Worm (Caenorhabditis elegans) whole organism, L1 larva: ENCODE data around the gene T19C3.6.

Source experiments
- aha-1 ChIP-seq: fragments of 150-350 bp; optimal IDR thresholded peaks from 2 replicates; lab custom pipeline; 2014; ENCODE audit warnings: missing biosample characterization, missing genetic modification characterization
- aly-2 ChIP-seq: fragments of 150-350 bp; optimal IDR thresholded peaks from 2 replicates; lab custom pipeline; 2014; ENCODE audit warnings: missing biosample characterization, missing genetic modification characterization
- blmp-1 ChIP-seq: fragments of 150-350 bp; optimal IDR thresholded peaks from 2 replicates; lab custom pipeline; 2014; ENCODE audit warnings: missing biosample characterization, missing genetic modification characterization
- ceh-82 ChIP-seq, 3 experiments: fragments of 150-350 bp in 1 of 3; sonication (generic microtip) in 2 of 3; optimal IDR thresholded peaks; 2 replicates each; lab custom pipeline; 2014 to 2017; ENCODE audit warnings: missing biosample characterization in 3 of 3, missing genetic modification characterization in 3 of 3
- ceh-90 ChIP-seq: sonication (generic microtip); optimal IDR thresholded peaks from 2 replicates; lab custom pipeline; 2016; ENCODE audit warnings: missing genetic modification characterization, missing compliant biosample characterization
- ces-1 ChIP-seq: fragments of 150-350 bp; optimal IDR thresholded peaks from 2 replicates; lab custom pipeline; 2014; ENCODE audit warnings: missing biosample characterization, missing genetic modification reagents, missing genetic modification characterization
- dpl-1 ChIP-seq, 3 experiments: fragments of 150-350 bp in 2 of 3; sonication (generic microtip) in 1 of 3; optimal IDR thresholded peaks; 2 replicates each; lab custom pipeline; 2014 to 2017; ENCODE audit warnings: missing biosample characterization in 3 of 3, missing genetic modification characterization in 3 of 3, missing genetic modification reagents in 3 of 3
- dsc-1 ChIP-seq: sonication (generic microtip); optimal IDR thresholded peaks from 2 replicates; lab custom pipeline; 2016; ENCODE audit warnings: mild to moderate bottlenecking, missing genetic modification characterization, missing compliant biosample characterization
- efl-1 ChIP-seq, 4 experiments: fragments of 150-350 bp; optimal IDR thresholded peaks in 3 of 4; peaks in 1 of 4; 1 replicate in 1 of 4; 2 replicates in 3 of 4; lab custom pipeline; 2014; ENCODE audit warnings: missing biosample characterization in 2 of 4, missing genetic modification characterization in 2 of 4, missing genetic modification reagents in 2 of 4
- egl-13 ChIP-seq: sonication (generic microtip); optimal IDR thresholded peaks from 2 replicates; lab custom pipeline; 2016; ENCODE audit warnings: missing genotype, missing genetic modification reagents, missing genetic modification characterization, missing compliant biosample characterization
- elt-2 ChIP-seq: sonication (generic microtip); optimal IDR thresholded peaks from 2 replicates; lab custom pipeline; 2016; ENCODE audit warnings: missing genetic modification characterization, mild to moderate bottlenecking, inconsistent platforms, missing compliant biosample characterization, missing genetic modification reagents
- elt-3 ChIP-seq, 6 experiments: fragments of 150-350 bp in 1 of 6; sonication (generic microtip); optimal IDR thresholded peaks; 2 replicates each; lab custom pipeline; 2017 to 2018; ENCODE audit warnings: missing biosample characterization in 6 of 6, missing genetic modification characterization in 6 of 6, inconsistent platforms in 1 of 6
- fkh-10 ChIP-seq: sonication (generic microtip); optimal IDR thresholded peaks from 2 replicates; lab custom pipeline; 2017; ENCODE audit warnings: missing biosample characterization, missing genetic modification reagents, missing genetic modification characterization
- fkh-4 ChIP-seq: sonication (generic microtip); optimal IDR thresholded peaks from 2 replicates; lab custom pipeline; 2016; ENCODE audit warnings: missing compliant biosample characterization, missing genetic modification characterization, borderline replicate concordance
- fos-1 ChIP-seq: fragments of 150-350 bp; optimal IDR thresholded peaks from 2 replicates; lab custom pipeline; 2014; ENCODE audit warnings: missing biosample characterization, missing genetic modification characterization
- hlh-17 ChIP-seq: fragments of 200-800 bp; sonication (Bioruptor generic); optimal IDR thresholded peaks from 2 replicates; lab custom pipeline; 2018; ENCODE audit warnings: missing genetic modification characterization, mild to moderate bottlenecking, missing compliant biosample characterization, moderate library complexity, borderline replicate concordance
- hpl-2 ChIP-seq: fragments of 150-350 bp; optimal IDR thresholded peaks from 2 replicates; lab custom pipeline; 2014; ENCODE audit warnings: missing biosample characterization, missing genetic modification reagents, missing genetic modification characterization
- irx-1 ChIP-seq: sonication (generic microtip); optimal IDR thresholded peaks from 2 replicates; lab custom pipeline; 2016; ENCODE audit warnings: missing genetic modification characterization, missing compliant biosample characterization
- jun-1 ChIP-seq: fragments of 150-350 bp; optimal IDR thresholded peaks from 2 replicates; lab custom pipeline; 2014; ENCODE audit warnings: missing biosample characterization, missing genetic modification reagents, missing genetic modification characterization
- lin-13 ChIP-seq: fragments of 150-350 bp; optimal IDR thresholded peaks from 2 replicates; lab custom pipeline; 2014; ENCODE audit warnings: missing biosample characterization, missing genetic modification reagents, missing genetic modification characterization
- lin-14 ChIP-seq: fragments of 200-800 bp; sonication (Bioruptor generic); optimal IDR thresholded peaks from 2 replicates; lab custom pipeline; 2018; ENCODE audit warnings: mild to moderate bottlenecking, missing genetic modification characterization, moderate library complexity, missing compliant biosample characterization
- lin-15B ChIP-seq: fragments of 150-350 bp; sonication (generic microtip); optimal IDR thresholded peaks from 3 replicates; lab custom pipeline; 2014; ENCODE audit warnings: missing biosample characterization, missing genetic modification characterization
- lin-35 ChIP-seq, 2 experiments: fragments of 150-350 bp; optimal IDR thresholded peaks; 2 replicates each; lab custom pipeline; 2014; ENCODE audit warnings: missing biosample characterization in 2 of 2, missing genetic modification characterization in 2 of 2, missing genetic modification reagents in 2 of 2
- lsy-2 ChIP-seq, 2 experiments: fragments of 150-350 bp; optimal IDR thresholded peaks; 2 replicates each; lab custom pipeline; 2014; ENCODE audit warnings: missing biosample characterization in 2 of 2, missing genetic modification characterization in 2 of 2
- mab-9 ChIP-seq: fragments of 200-800 bp; sonication (Bioruptor generic); IDR thresholded peaks from 2 replicates; pipeline ENCODE4 v1.3.6; 2022; ENCODE audit warnings: missing genetic modification reagents, missing genetic modification characterization, missing compliant biosample characterization
- mdl-1 ChIP-seq, 2 experiments: fragments of 150-350 bp; optimal IDR thresholded peaks; 2 replicates each; lab custom pipeline; 2014 to 2017; ENCODE audit warnings: missing biosample characterization in 2 of 2, missing genetic modification characterization in 2 of 2, inconsistent platforms in 1 of 2
- mef-2 ChIP-seq: fragments of 150-350 bp; optimal IDR thresholded peaks from 2 replicates; lab custom pipeline; 2014; ENCODE audit warnings: missing biosample characterization, missing genetic modification characterization
- mep-1 ChIP-seq: fragments of 150-350 bp; optimal IDR thresholded peaks from 2 replicates; lab custom pipeline; 2014; ENCODE audit warnings: missing biosample characterization, missing genetic modification characterization
- nhr-11 ChIP-seq: fragments of 150-350 bp; optimal IDR thresholded peaks from 2 replicates; lab custom pipeline; 2014; ENCODE audit warnings: missing biosample characterization, missing genetic modification characterization
- nhr-12 ChIP-seq: sonication (generic microtip); optimal IDR thresholded peaks from 2 replicates; lab custom pipeline; 2017; ENCODE audit warnings: missing biosample characterization, missing genetic modification characterization
- nhr-19 ChIP-seq: fragments of 200-800 bp; sonication (Bioruptor generic); conservative IDR thresholded peaks from 2 replicates; pipeline ENCODE4 v1.3.6; 2022; ENCODE audit warnings: missing genetic modification characterization, missing compliant biosample characterization
- nhr-20 ChIP-seq: sonication (generic microtip); optimal IDR thresholded peaks from 2 replicates; lab custom pipeline; 2016; ENCODE audit warnings: mild to moderate bottlenecking, missing genetic modification characterization, missing compliant biosample characterization
- nhr-237 ChIP-seq: fragments of 150-350 bp; optimal IDR thresholded peaks from 2 replicates; lab custom pipeline; 2014; ENCODE audit warnings: missing biosample characterization, missing genetic modification characterization
- nhr-47 ChIP-seq: sonication (generic microtip); optimal IDR thresholded peaks from 2 replicates; lab custom pipeline; 2016; ENCODE audit warnings: mild to moderate bottlenecking, missing genetic modification characterization, moderate library complexity, missing compliant biosample characterization
- nhr-71 ChIP-seq: sonication (generic microtip); optimal IDR thresholded peaks from 2 replicates; lab custom pipeline; 2016; ENCODE audit warnings: mild to moderate bottlenecking, missing genetic modification characterization, moderate library complexity, missing compliant biosample characterization
- nhr-84 ChIP-seq: sonication (generic microtip); optimal IDR thresholded peaks from 2 replicates; lab custom pipeline; 2017; ENCODE audit warnings: missing biosample characterization, missing genetic modification characterization
- pag-3 ChIP-seq: sonication (generic microtip); optimal IDR thresholded peaks from 2 replicates; lab custom pipeline; 2017; ENCODE audit warnings: missing genetic modification characterization, mild to moderate bottlenecking, missing compliant biosample characterization, antibody characterized with exemption, borderline replicate concordance; ENCODE audit not compliant: insufficient read depth
- pqm-1 ChIP-seq: sonication (generic microtip); optimal IDR thresholded peaks from 3 replicates; lab custom pipeline; 2017; ENCODE audit warnings: missing biosample characterization, missing genetic modification characterization
- rnt-1 ChIP-seq: sonication (generic microtip); optimal IDR thresholded peaks from 2 replicates; lab custom pipeline; 2016; ENCODE audit warnings: mild to moderate bottlenecking, missing genetic modification characterization, moderate library complexity, missing compliant biosample characterization
- snu-23 ChIP-seq: sonication (generic microtip); optimal IDR thresholded peaks from 2 replicates; lab custom pipeline; 2016; ENCODE audit warnings: missing genetic modification characterization, missing compliant biosample characterization
- swsn-7 ChIP-seq: sonication (generic microtip); optimal IDR thresholded peaks from 2 replicates; lab custom pipeline; 2016; ENCODE audit warnings: missing genetic modification characterization, missing compliant biosample characterization
- tbx-2 ChIP-seq: sonication (generic microtip); optimal IDR thresholded peaks from 2 replicates; lab custom pipeline; 2016; ENCODE audit warnings: missing genetic modification characterization, missing compliant biosample characterization
- unc-130 ChIP-seq: fragments of 150-350 bp; optimal IDR thresholded peaks from 2 replicates; lab custom pipeline; 2017; ENCODE audit warnings: missing biosample characterization, missing genetic modification characterization, inconsistent platforms
- unc-30 ChIP-seq: sonication (generic microtip); optimal IDR thresholded peaks from 2 replicates; lab custom pipeline; 2017; ENCODE audit warnings: missing biosample characterization, missing genetic modification characterization
- unc-86 ChIP-seq: sonication (generic microtip); optimal IDR thresholded peaks from 2 replicates; lab custom pipeline; 2016; ENCODE audit warnings: missing genetic modification characterization, missing compliant biosample characterization
- ztf-11 ChIP-seq, 2 experiments: sonication (generic microtip); optimal IDR thresholded peaks; 2 replicates each; lab custom pipeline; 2016 to 2017; ENCODE audit warnings: missing genetic modification characterization in 2 of 2, missing biosample characterization in 1 of 2, missing compliant biosample characterization in 1 of 2

Gene T19C3.6

ce11 chrIII:631421-631820 lies at the start of gene T19C3.6:
T19C3.6 (minus strand) TSS chrIII:631521.
- TF ChIP-seq lin-35 (GFP tag; optimal IDR thresholded peaks at IDR 0.05; lab: Kevin White, UChicago) (no peak), aha-1 (tag; lab: Kevin White, UChicago) (no peak), unc-86 (tag; lab: Kevin White, UChicago) (no peak), pag-3 (no peak), tbx-2 (tag; lab: Kevin White, UChicago) (no peak), elt-2 (no peak), hlh-17 (GFP tag; lab: Kevin White, UChicago) (no peak), mab-9 (GFP tag; lab: Robert Waterston, UW) (no peak), nhr-11 (no peak), elt-3 (tag; optimal IDR thresholded peaks at IDR 0.05; lab: Kevin White, UChicago) (no peak), snu-23 (GFP tag; lab: Kevin White, UChicago) (no peak), ceh-90 (tag; lab: Kevin White, UChicago) (no peak), jun-1 (tag; lab: Kevin White, UChicago) (no peak), blmp-1 (tag; lab: Kevin White, UChicago) (no peak), mef-2 (tag; lab: Kevin White, UChicago) (no peak)
- TF ChIP-seq, all 84 proteins: peak for 0

DNA sequence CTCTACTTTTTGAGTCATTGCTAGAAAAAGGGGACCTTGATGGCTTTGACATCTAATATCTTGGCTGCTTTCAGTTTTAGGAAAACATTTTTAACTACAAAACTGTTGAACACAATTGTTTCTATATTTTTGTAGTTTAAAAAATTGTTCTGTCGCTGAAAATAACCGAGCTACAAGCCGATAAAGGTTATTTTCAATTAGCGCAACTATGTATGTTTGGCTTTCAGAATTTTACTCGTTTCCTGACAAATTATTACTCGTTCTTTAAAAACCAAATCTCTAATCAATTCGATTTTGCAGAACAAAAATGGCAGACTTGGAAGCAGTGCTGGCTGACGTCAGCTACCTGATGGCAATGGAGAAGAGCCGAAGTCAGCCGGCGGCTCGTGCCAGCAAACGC lies 44.5 kb upstream of the T19C3.6 start, which contains the start of gene grk-2:
Gene grk-2, plus strand, starts transcription at position 301 of the 400 bp plus-strand sequence.
- TF ChIP-seq rnt-1 (tag; lab: Kevin White, UChicago): no peak
- TF ChIP-seq unc-130 (tag; lab: Kevin White, UChicago): no peak
- no peak for TF ChIP-seq fos-1 (tag; lab: Kevin White, UChicago)
- no peak for TF ChIP-seq mef-2 (tag; lab: Kevin White, UChicago)
- no peak for TF ChIP-seq nhr-20 (tag; lab: Kevin White, UChicago)
- no peak for TF ChIP-seq hpl-2
- no peak for TF ChIP-seq lin-13 (GFP tag; lab: Kevin White, UChicago)
- TF ChIP-seq ztf-11 (tag; optimal IDR thresholded peaks at IDR 0.05; lab: Kevin White, UChicago): no peak
- no peak for TF ChIP-seq ceh-82 (tag; optimal IDR thresholded peaks at IDR 0.05; lab: Kevin White, UChicago)
- no peak for TF ChIP-seq lin-14

DNA sequence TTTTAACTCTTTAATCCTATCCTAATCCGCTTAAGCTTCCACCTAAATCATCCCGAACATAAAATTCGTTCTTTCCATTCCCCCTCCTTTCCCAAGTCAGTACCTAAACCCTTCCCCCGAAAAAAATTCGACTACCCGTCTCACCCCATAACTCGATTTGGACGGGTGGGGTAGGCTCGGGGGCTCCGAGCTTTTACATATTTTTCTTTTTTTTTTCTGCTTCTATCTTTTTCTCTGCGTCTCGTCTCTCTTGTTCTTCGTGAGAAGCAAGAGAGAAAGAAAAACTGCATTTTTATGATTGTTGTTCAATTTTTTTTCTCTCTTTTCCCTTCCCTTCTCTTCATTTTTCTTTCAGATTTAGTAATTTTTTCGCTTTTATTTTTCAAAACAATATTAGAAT lies 44.1 kb upstream of the T19C3.6 start:
- TF ChIP-seq fkh-10 (GFP tag; lab: Kevin White, UChicago) (peak; percentile 47), egl-13 (no peak), ces-1 (GFP tag; lab: Kevin White, UChicago) (peak; percentile 82), snu-23 (GFP tag; lab: Kevin White, UChicago) (peak; percentile 20), nhr-71 (tag; lab: Kevin White, UChicago) (peak; percentile 29), ceh-82 (tag; optimal IDR thresholded peaks at IDR 0.05; lab: Kevin White, UChicago) (peak in 1 of 3 experiments; percentile 36), dsc-1 (tag; lab: Kevin White, UChicago) (no peak), mep-1 (tag; lab: Kevin White, UChicago) (no peak), rnt-1 (tag; lab: Kevin White, UChicago) (no peak), ztf-11 (tag; optimal IDR thresholded peaks at IDR 0.05; lab: Kevin White, UChicago) (no peak), lin-14 (peak; percentile 76), lsy-2 (tag; optimal IDR thresholded peaks at IDR 0.05; lab: Kevin White, UChicago) (peak; percentile 2 to 31), efl-1 (optimal IDR thresholded peaks at IDR 0.05; lab: Kevin White, UChicago) (no peak), efl-1 (GFP tag; optimal IDR thresholded peaks at IDR 0.05 in 1 of 2; lab: Kevin White, UChicago) (peak in 1 of 2 experiments; percentile 3), dpl-1 (GFP tag; optimal IDR thresholded peaks at IDR 0.05; lab: Kevin White, UChicago) (peak in 1 of 3 experiments; percentile 9), nhr-47 (peak; percentile 37)

ce11 chrIII:670994-671393 lies 39.7 kb upstream of the T19C3.6 start:
- no peak for TF ChIP-seq fkh-4 (tag; lab: Kevin White, UChicago)
- no peak for TF ChIP-seq nhr-237
- peak; percentile 83 for TF ChIP-seq mef-2 (tag; lab: Kevin White, UChicago)
- TF ChIP-seq egl-13: peak; percentile 75
- peak; percentile 81 for TF ChIP-seq fkh-10 (GFP tag; lab: Kevin White, UChicago)
- no peak for TF ChIP-seq unc-30 (tag; lab: Kevin White, UChicago)
- no peak for TF ChIP-seq irx-1
- no peak for TF ChIP-seq nhr-84 (tag; lab: Kevin White, UChicago)
- no peak for TF ChIP-seq pqm-1 (tag; lab: Kevin White, UChicago)
- no peak for TF ChIP-seq aly-2 (tag; lab: Kevin White, UChicago)
- TF ChIP-seq mdl-1 (tag; optimal IDR thresholded peaks at IDR 0.05; lab: Kevin White, UChicago): peak in 1 of 2 experiments; percentile 2
- TF ChIP-seq nhr-11: no peak
- peak; percentile 73 for TF ChIP-seq swsn-7
- TF ChIP-seq lin-15B (tag; lab: Kevin White, UChicago): no peak
- peak; percentile 94 for TF ChIP-seq lin-14
- TF ChIP-seq dpl-1 (GFP tag; optimal IDR thresholded peaks at IDR 0.05; lab: Kevin White, UChicago): peak in 1 of 3 experiments; percentile 19
- TF ChIP-seq nhr-12 (tag; lab: Kevin White, UChicago): no peak
- 0 out of 2 replicates have a peak, but pooled peaks have one; percentile 19 for TF ChIP-seq nhr-19
- TF ChIP-seq nhr-47: peak; percentile 70
